Fruit fly (Drosophila melanogaster) whole organism: ENCODE results near the gene beat-IIIa.

ENCODE experiments used
- CG8478 ChIP-seq: fragments of >200 bp; optimal IDR thresholded peaks from 2 replicates; lab custom pipeline; 2018; ENCODE audit warnings: inconsistent platforms
- Dll ChIP-seq: fragments of >200 bp; optimal IDR thresholded peaks from 2 replicates; lab custom pipeline; 2017
- EcR ChIP-seq, 2 experiments: fragments of >200 bp; optimal IDR thresholded peaks; 2 replicates each; lab custom pipeline; 2017; ENCODE audit warnings: missing biosample characterization in 2 of 2, missing genetic modification characterization in 2 of 2, missing genetic modification reagents in 2 of 2
- pan ChIP-seq: fragments of >200 bp; optimal IDR thresholded peaks from 2 replicates; lab custom pipeline; 2017
- psq ChIP-seq: fragments of >200 bp; optimal IDR thresholded peaks from 2 replicates; lab custom pipeline; 2017
- usp ChIP-seq: fragments of >200 bp; optimal IDR thresholded peaks from 2 replicates; lab custom pipeline; 2017; ENCODE audit warnings: missing biosample characterization, missing genetic modification characterization, mixed read lengths

DNA sequence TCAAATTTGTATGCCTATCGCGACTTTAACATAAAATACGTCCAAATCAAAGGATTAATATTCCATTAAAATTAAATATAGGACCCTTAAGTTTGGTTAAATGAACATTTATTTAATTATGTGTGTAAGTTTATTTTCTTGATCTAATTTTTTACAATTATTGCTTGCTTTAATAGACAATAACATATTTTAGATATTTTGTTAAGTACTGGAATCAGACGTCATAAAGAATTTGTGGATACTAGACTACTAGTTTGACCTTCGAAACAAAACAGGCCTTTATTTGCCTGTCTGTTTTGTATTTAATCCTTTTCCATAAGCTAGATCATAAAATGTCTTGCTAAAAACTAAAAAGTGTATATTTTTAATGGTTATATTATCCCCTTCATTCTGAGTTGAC lies 42.4 kb downstream of the beat-IIIa start, which contains the start of gene CG34169:
- TF ChIP-seq psq (no peak), CG8478 (lab: Kevin White, UChicago) (no peak), Dll (lab: Kevin White, UChicago) (no peak), pan (no peak), usp (no peak), EcR (GFP tag; optimal IDR thresholded peaks at IDR 0.05; lab: Kevin White, UChicago) (no peak)
